Worm (Caenorhabditis elegans): ENCODE data around the gene Y116A8C.463.
"Not testable (repeated sequence)": the region's sequence is repeated elsewhere in the genome, so short reads cannot be mapped to it uniquely, and the experiment has no call there.

Gene Y116A8C.463

ce11 chrIV:16919212-16919775, at the start of gene Y116A8C.463, which contains the start of gene Y116A8C.470:
Gene Y116A8C.463 (plus strand): TSS chrIV:16919725.
Gene Y116A8C.470 (minus strand): TSS chrIV:16919312.
- TF ChIP-seq R02D3.7 (tag; optimal IDR thresholded peaks at IDR 0.05): no peak
- no peak for TF ChIP-seq ceh-28 (tag; optimal IDR thresholded peaks at IDR 0.05)
- TF ChIP-seq daf-12 (tag; optimal IDR thresholded peaks at IDR 0.05): no peak
- no peak for TF ChIP-seq ztf-4 (tag; optimal IDR thresholded peaks at IDR 0.05)
- TF ChIP-seq egl-5 (tag; optimal IDR thresholded peaks at IDR 0.05): no peak
- TF ChIP-seq unc-62 (GFP tag; optimal IDR thresholded peaks at IDR 0.05): no peak
- TF ChIP-seq nhr-25 (tag; optimal IDR thresholded peaks at IDR 0.05): no peak
- TF ChIP-seq lin-39 (tag; optimal IDR thresholded peaks at IDR 0.05): no peak

DNA sequence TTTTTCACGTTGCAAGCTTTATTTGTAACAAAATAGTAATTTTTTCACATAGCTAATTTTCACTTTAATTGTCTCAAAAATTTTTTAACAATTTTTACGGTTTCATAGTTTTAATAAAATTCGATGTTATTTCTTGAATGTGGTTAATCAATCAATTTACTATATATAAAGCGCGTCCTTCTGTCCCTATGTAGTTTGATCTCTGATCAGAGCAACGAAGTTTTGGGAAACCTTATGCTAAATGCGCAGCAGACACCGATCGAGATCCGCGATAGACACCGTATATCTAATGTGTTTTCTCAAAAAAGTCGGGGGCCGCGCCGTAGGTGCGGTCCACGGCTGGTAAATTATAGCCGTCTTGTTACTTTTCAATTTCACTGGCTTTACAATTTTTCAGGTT, 30.9 kb upstream of the Y116A8C.463 start:
- TF ChIP-seq pqm-1 (tag; optimal IDR thresholded peaks at IDR 0.05) (no peak), unc-39 (tag; optimal IDR thresholded peaks at IDR 0.05) (no peak), lin-39 (tag; optimal IDR thresholded peaks at IDR 0.05) (no peak), nhr-12 (tag; optimal IDR thresholded peaks at IDR 0.05) (no peak), hmg-11 (tag; optimal IDR thresholded peaks at IDR 0.05) (no peak), nhr-25 (tag; optimal IDR thresholded peaks at IDR 0.05) (no peak), eor-1 (tag; optimal IDR thresholded peaks at IDR 0.05) (no peak), fkh-2 (tag; optimal IDR thresholded peaks at IDR 0.05) (no peak), fos-1 (tag; optimal IDR thresholded peaks at IDR 0.05) (no peak), ceh-16 (tag; optimal IDR thresholded peaks at IDR 0.05) (no peak)

DNA sequence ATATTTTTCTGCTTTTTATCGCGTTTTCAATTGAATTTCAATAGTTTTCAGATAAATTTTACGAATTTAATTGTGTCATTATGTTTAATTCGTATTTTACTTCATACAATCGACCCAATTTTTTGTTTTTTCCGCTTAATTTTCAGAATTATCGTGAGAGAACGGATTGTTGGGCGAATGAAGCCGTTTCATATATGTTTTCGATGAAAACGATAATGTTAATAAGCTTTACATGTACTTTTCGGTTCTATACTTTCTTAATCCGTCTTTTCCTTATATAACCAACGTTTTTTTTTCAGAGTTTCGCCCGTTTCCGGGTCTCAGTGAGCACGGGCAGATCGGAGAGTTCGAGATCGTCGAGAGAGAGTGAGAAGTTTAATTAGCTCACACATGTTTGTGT, 24.2 kb upstream of the Y116A8C.463 start, which contains the start of gene T06A10.2:
T06A10.2 (plus strand) TSS at position 301 of the 400 bp plus-strand sequence.
- not testable (repeated sequence) for TF ChIP-seq nhr-25, pqm-1, ZK546.5 (tag; optimal IDR thresholded peaks at IDR 0.05)

DNA sequence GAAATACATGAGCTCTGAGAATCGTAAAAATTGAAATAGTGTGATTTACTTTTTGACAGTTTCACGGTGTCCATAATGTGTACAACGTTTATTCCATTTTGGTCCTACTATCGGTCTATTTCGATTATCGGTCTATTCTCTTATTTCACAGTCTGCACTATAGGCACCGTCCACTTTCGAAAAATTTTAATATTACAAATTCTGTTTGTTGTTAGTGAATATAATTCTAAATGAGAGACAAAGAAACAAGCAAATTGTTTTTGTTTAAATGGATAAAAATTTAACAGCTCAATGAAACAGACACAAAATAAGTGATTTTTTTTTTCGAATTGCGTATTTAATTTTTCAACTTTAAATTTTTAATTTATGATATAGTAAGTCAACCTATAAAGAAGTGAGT, 21.3 kb upstream of the Y116A8C.463 start:
- no peak for TF ChIP-seq nhr-237 (tag; optimal IDR thresholded peaks at IDR 0.05)
- TF ChIP-seq lin-15B (tag; optimal IDR thresholded peaks at IDR 0.05): no peak
- TF ChIP-seq nhr-28 (tag; optimal IDR thresholded peaks at IDR 0.05): no peak
- no peak for TF ChIP-seq sea-2 (GFP tag; optimal IDR thresholded peaks at IDR 0.05)
- TF ChIP-seq nhr-25 (tag; optimal IDR thresholded peaks at IDR 0.05): no peak
- TF ChIP-seq aly-2 (tag; optimal IDR thresholded peaks at IDR 0.05): no peak
- TF ChIP-seq fos-1 (tag; optimal IDR thresholded peaks at IDR 0.05): no peak
- no peak for TF ChIP-seq mml-1 (tag; optimal IDR thresholded peaks at IDR 0.05)
- no peak for TF ChIP-seq zag-1 (tag; optimal IDR thresholded peaks at IDR 0.05)
- no peak for TF ChIP-seq unc-39 (tag; optimal IDR thresholded peaks at IDR 0.05)
- no peak for TF ChIP-seq nhr-67 (tag; optimal IDR thresholded peaks at IDR 0.05)
- no peak for TF ChIP-seq lsy-12 (tag; optimal IDR thresholded peaks at IDR 0.05)
- TF ChIP-seq ceh-28 (tag; optimal IDR thresholded peaks at IDR 0.05): no peak
- no peak for TF ChIP-seq ztf-4 (tag; optimal IDR thresholded peaks at IDR 0.05)
- TF ChIP-seq nhr-76 (tag; optimal IDR thresholded peaks at IDR 0.05): no peak
- no peak for TF ChIP-seq mdl-1 (tag; optimal IDR thresholded peaks at IDR 0.05)
- no peak for TF ChIP-seq lin-39 (tag; optimal IDR thresholded peaks at IDR 0.05)
- no peak for TF ChIP-seq unc-62 (GFP tag; optimal IDR thresholded peaks at IDR 0.05)
- no peak for TF ChIP-seq ama-1 (optimal IDR thresholded peaks at IDR 0.05)

DNA sequence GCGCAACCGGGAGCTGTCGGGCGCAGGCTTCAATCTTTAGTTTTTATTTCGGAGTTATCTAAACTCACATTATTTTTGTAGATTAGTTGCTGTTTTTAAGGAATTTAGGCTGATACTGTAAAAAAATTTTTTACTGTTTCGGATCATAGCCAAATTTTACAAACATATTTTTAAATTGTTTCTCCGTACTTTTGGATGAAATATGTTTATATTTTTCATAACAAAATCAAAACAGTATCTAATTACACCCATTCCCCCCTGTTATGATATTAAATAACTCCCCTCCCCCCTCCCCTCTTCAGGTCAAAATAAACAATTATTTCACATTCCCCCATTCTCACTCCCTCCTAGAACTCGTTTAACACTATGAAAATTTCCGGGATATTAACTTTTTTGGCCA, 3.8 kb upstream of the Y116A8C.463 start, which contains the start of gene Y116A8C.3:
Y116A8C.3 (plus strand) TSS at position 301 of the 400 bp plus-strand sequence.
- TF ChIP-seq daf-12 (tag; optimal IDR thresholded peaks at IDR 0.05) (no peak), ama-1 (optimal IDR thresholded peaks at IDR 0.05) (no peak), ceh-16 (tag; optimal IDR thresholded peaks at IDR 0.05) (no peak), ceh-82 (tag; optimal IDR thresholded peaks at IDR 0.05) (no peak), nhr-76 (tag; optimal IDR thresholded peaks at IDR 0.05) (no peak), mml-1 (tag; optimal IDR thresholded peaks at IDR 0.05) (no peak), ztf-4 (tag; optimal IDR thresholded peaks at IDR 0.05) (no peak), ZK546.5 (tag; optimal IDR thresholded peaks at IDR 0.05) (no peak), nhr-237 (tag; optimal IDR thresholded peaks at IDR 0.05) (no peak), unc-39 (tag; optimal IDR thresholded peaks at IDR 0.05) (no peak), aly-2 (tag; optimal IDR thresholded peaks at IDR 0.05) (no peak), R02D3.7 (tag; optimal IDR thresholded peaks at IDR 0.05) (no peak), tbx-2 (tag; optimal IDR thresholded peaks at IDR 0.05) (no peak), hmg-11 (tag; optimal IDR thresholded peaks at IDR 0.05) (no peak)
